Worm (Caenorhabditis elegans): ENCODE data around the gene vha-3.

DNA sequence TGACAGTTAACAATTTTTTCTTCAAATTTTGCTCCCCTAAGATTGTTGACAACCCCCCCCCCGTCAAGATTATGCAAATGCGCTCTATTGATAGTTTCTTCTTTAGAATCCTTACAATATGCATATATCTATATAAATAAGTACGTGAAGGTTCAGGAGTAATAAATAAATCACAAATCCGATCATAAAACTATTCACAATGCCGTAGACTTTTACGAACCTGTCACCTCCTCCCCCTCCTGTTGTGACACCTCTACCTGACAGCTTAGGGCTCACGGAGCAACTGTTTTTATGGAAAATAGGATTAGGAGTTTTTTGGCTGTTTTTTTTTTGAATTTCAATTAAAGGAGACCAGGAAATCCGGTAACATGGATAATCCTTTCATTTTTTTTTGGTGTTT is 23.6 kb downstream of the vha-3 start:
- no peak for TF ChIP-seq ztf-23 (GFP tag; IDR thresholded peaks at IDR 0.05)
- no peak for TF ChIP-seq ztf-29 (GFP tag; IDR thresholded peaks at IDR 0.05)
- no peak for TF ChIP-seq med-1 (GFP tag; optimal IDR thresholded peaks at IDR 0.05; ENCODE audit: insufficient read depth)
- no peak for TF ChIP-seq tab-1 (GFP tag; IDR thresholded peaks at IDR 0.05)
- TF ChIP-seq klf-2 (GFP tag; conservative IDR thresholded peaks at IDR 0.05): no peak
- TF ChIP-seq T22C8.4 (GFP tag; IDR thresholded peaks at IDR 0.05): no peak
- no peak for TF ChIP-seq flt-1 (GFP tag; IDR thresholded peaks at IDR 0.05)
- no peak for TF ChIP-seq cog-1 (tag; optimal IDR thresholded peaks at IDR 0.05)
- TF ChIP-seq ref-1 (GFP tag; conservative IDR thresholded peaks at IDR 0.05): no peak
